Worm (Caenorhabditis elegans) whole organism, late embryonic: ENCODE data around the gene col-177.

Source experiments
- C08G9.2 ChIP-seq: sonication (generic microtip); optimal IDR thresholded peaks from 2 replicates; lab custom pipeline; 2016; ENCODE audit warnings: mild to moderate bottlenecking, missing genetic modification characterization, moderate library complexity, missing compliant biosample characterization
- C38D4.7 ChIP-seq: fragments of 200-800 bp; sonication (Bioruptor generic); optimal IDR thresholded peaks from 2 replicates; lab custom pipeline; 2018; ENCODE audit warnings: mild to moderate bottlenecking, missing genetic modification characterization, moderate library complexity, missing compliant biosample characterization
- F13H6.1 ChIP-seq: sonication (generic microtip); optimal IDR thresholded peaks from 2 replicates; lab custom pipeline; 2016; ENCODE audit warnings: missing genetic modification characterization, missing compliant biosample characterization
- K02D7.2 ChIP-seq: sonication (generic microtip); optimal IDR thresholded peaks from 2 replicates; lab custom pipeline; 2017; ENCODE audit warnings: mild to moderate bottlenecking, missing genetic modification characterization, missing compliant biosample characterization
- K09A11.1 ChIP-seq: sonication (generic microtip); optimal IDR thresholded peaks from 2 replicates; lab custom pipeline; 2017; ENCODE audit warnings: antibody characterized with exemption, mild to moderate bottlenecking, missing genetic modification characterization, missing compliant biosample characterization; ENCODE audit not compliant: insufficient read depth
- Y22D7AL.16 ChIP-seq: sonication (generic microtip); optimal IDR thresholded peaks from 2 replicates; lab custom pipeline; 2016; ENCODE audit warnings: missing genetic modification characterization, missing compliant biosample characterization
- ahr-1 ChIP-seq: sonication (generic microtip); optimal IDR thresholded peaks from 2 replicates; lab custom pipeline; 2016; ENCODE audit warnings: missing genetic modification characterization, missing compliant biosample characterization
- ama-1 ChIP-seq: fragments of 150-350 bp; optimal IDR thresholded peaks from 2 replicates; lab custom pipeline; 2014
- ceh-14 ChIP-seq: sonication (generic microtip); optimal IDR thresholded peaks from 2 replicates; lab custom pipeline; 2016; ENCODE audit warnings: missing genotype, missing genetic modification characterization, missing compliant biosample characterization
- ceh-18 ChIP-seq: sonication (generic microtip); optimal IDR thresholded peaks from 2 replicates; lab custom pipeline; 2016; ENCODE audit warnings: missing genetic modification characterization, missing compliant biosample characterization
- ceh-19 ChIP-seq: fragments of 200-800 bp; sonication (Bioruptor generic); optimal IDR thresholded peaks from 2 replicates; lab custom pipeline; 2018; ENCODE audit warnings: mild to moderate bottlenecking, missing genetic modification characterization, missing compliant biosample characterization
- ceh-2 ChIP-seq: sonication (generic microtip); optimal IDR thresholded peaks from 2 replicates; lab custom pipeline; 2016; ENCODE audit warnings: missing genotype, missing genetic modification characterization, missing compliant biosample characterization
- ceh-24 ChIP-seq: sonication (generic microtip); optimal IDR thresholded peaks from 2 replicates; lab custom pipeline; 2016; ENCODE audit warnings: mild to moderate bottlenecking, missing genetic modification characterization, missing compliant biosample characterization
- ceh-30 ChIP-seq: fragments of 150-350 bp; optimal IDR thresholded peaks from 2 replicates; lab custom pipeline; 2014; ENCODE audit warnings: missing biosample characterization, missing genetic modification characterization
- ceh-45 ChIP-seq: fragments of 200-800 bp; sonication (Bioruptor generic); IDR thresholded peaks from 2 replicates; pipeline ENCODE4 v1.3.6; 2022; ENCODE audit warnings: missing genetic modification reagents, missing genetic modification characterization, missing compliant biosample characterization
- ceh-6 ChIP-seq: fragments of 200-800 bp; sonication (Bioruptor generic); optimal IDR thresholded peaks from 2 replicates; lab custom pipeline; 2018; ENCODE audit warnings: mild to moderate bottlenecking, missing genetic modification characterization, missing compliant biosample characterization
- ceh-9 ChIP-seq: sonication (generic microtip); optimal IDR thresholded peaks from 2 replicates; lab custom pipeline; 2016; ENCODE audit warnings: mild to moderate bottlenecking, missing genetic modification characterization, inconsistent platforms, missing compliant biosample characterization
- che-1 ChIP-seq: sonication (generic microtip); optimal IDR thresholded peaks from 2 replicates; lab custom pipeline; 2016; ENCODE audit warnings: mild to moderate bottlenecking, missing genetic modification characterization, missing compliant biosample characterization
- dmd-4 ChIP-seq: sonication (generic microtip); optimal IDR thresholded peaks from 2 replicates; lab custom pipeline; 2016; ENCODE audit warnings: borderline replicate concordance, missing genetic modification characterization, missing compliant biosample characterization
- dve-1 ChIP-seq: sonication (generic microtip); optimal IDR thresholded peaks from 2 replicates; lab custom pipeline; 2017; ENCODE audit warnings: antibody characterized with exemption, mild to moderate bottlenecking, missing genetic modification characterization, missing compliant biosample characterization
- elt-4 ChIP-seq: sonication (generic microtip); optimal IDR thresholded peaks from 2 replicates; lab custom pipeline; 2016; ENCODE audit warnings: missing genetic modification characterization, missing compliant biosample characterization
- fkh-6 ChIP-seq: sonication (generic microtip); optimal IDR thresholded peaks from 2 replicates; lab custom pipeline; 2016; ENCODE audit warnings: missing genetic modification characterization, missing compliant biosample characterization
- hlh-15 ChIP-seq: sonication (generic microtip); optimal IDR thresholded peaks from 2 replicates; lab custom pipeline; 2016; ENCODE audit warnings: missing genetic modification characterization, missing compliant biosample characterization
- hlh-30 ChIP-seq: sonication (generic microtip); optimal IDR thresholded peaks from 2 replicates; lab custom pipeline; 2017; ENCODE audit warnings: antibody characterized with exemption, missing genetic modification characterization, missing compliant biosample characterization; ENCODE audit not compliant: insufficient read depth
- lim-6 ChIP-seq: sonication (generic microtip); optimal IDR thresholded peaks from 2 replicates; lab custom pipeline; 2016; ENCODE audit warnings: missing genetic modification characterization, missing compliant biosample characterization
- lin-11 ChIP-seq: fragments of 200-800 bp; sonication (Bioruptor generic); optimal IDR thresholded peaks from 2 replicates; lab custom pipeline; 2018; ENCODE audit warnings: mild to moderate bottlenecking, missing genetic modification characterization, missing compliant biosample characterization
- madf-2 ChIP-seq: sonication (generic microtip); optimal IDR thresholded peaks from 2 replicates; lab custom pipeline; 2017; ENCODE audit warnings: missing genetic modification characterization, missing compliant biosample characterization
- mec-3 ChIP-seq: sonication (generic microtip); optimal IDR thresholded peaks from 2 replicates; lab custom pipeline; 2016; ENCODE audit warnings: borderline replicate concordance, missing genetic modification characterization, missing compliant biosample characterization
- nfya-1 ChIP-seq: sonication (generic microtip); optimal IDR thresholded peaks from 2 replicates; lab custom pipeline; 2017; ENCODE audit warnings: missing genetic modification characterization, mild to moderate bottlenecking, missing compliant biosample characterization, antibody characterized with exemption, moderate library complexity
- nhr-11 ChIP-seq: fragments of 150-350 bp; optimal IDR thresholded peaks from 2 replicates; lab custom pipeline; 2014; ENCODE audit warnings: missing biosample characterization, missing genetic modification characterization
- npax-4 ChIP-seq: sonication (generic microtip); optimal IDR thresholded peaks from 2 replicates; lab custom pipeline; 2016; ENCODE audit warnings: missing genetic modification characterization, missing compliant biosample characterization
- odd-2 ChIP-seq: sonication (generic microtip); optimal IDR thresholded peaks from 2 replicates; lab custom pipeline; 2017; ENCODE audit warnings: antibody characterized with exemption, mild to moderate bottlenecking, missing genetic modification characterization, missing compliant biosample characterization
- pag-3 ChIP-seq: sonication (generic microtip); optimal IDR thresholded peaks from 2 replicates; lab custom pipeline; 2016; ENCODE audit warnings: missing compliant biosample characterization, missing genetic modification characterization, borderline replicate concordance
- pat-9 ChIP-seq: fragments of 200-800 bp; sonication (Bioruptor generic); optimal IDR thresholded peaks from 2 replicates; lab custom pipeline; 2018; ENCODE audit warnings: mild to moderate bottlenecking, missing genetic modification characterization, moderate library complexity, missing compliant biosample characterization
- pax-1 ChIP-seq: fragments of 150-350 bp; optimal IDR thresholded peaks from 2 replicates; lab custom pipeline; 2014; ENCODE audit warnings: missing biosample characterization, missing genetic modification characterization
- pha-2 ChIP-seq: sonication (generic microtip); optimal IDR thresholded peaks from 2 replicates; lab custom pipeline; 2017; ENCODE audit warnings: mild to moderate bottlenecking, missing genetic modification characterization, missing compliant biosample characterization
- pha-4 ChIP-seq: fragments of 150-350 bp; optimal IDR thresholded peaks from 2 replicates; lab custom pipeline; 2018; ENCODE audit warnings: missing biosample characterization, missing genetic modification reagents, missing genetic modification characterization
- pqm-1 ChIP-seq: sonication (generic microtip); optimal IDR thresholded peaks from 2 replicates; lab custom pipeline; 2016; ENCODE audit warnings: missing genetic modification characterization, missing compliant biosample characterization
- rnt-1 ChIP-seq: sonication (generic microtip); optimal IDR thresholded peaks from 2 replicates; lab custom pipeline; 2016; ENCODE audit warnings: missing genetic modification characterization, missing compliant biosample characterization
- sdc-2 ChIP-seq: sonication (generic microtip); optimal IDR thresholded peaks from 2 replicates; lab custom pipeline; 2016; ENCODE audit warnings: missing genotype, missing genetic modification characterization, missing compliant biosample characterization
- sox-2 ChIP-seq: fragments of 200-800 bp; sonication (Bioruptor generic); IDR thresholded peaks from 2 replicates; pipeline ENCODE4 v1.3.6; 2022; ENCODE audit warnings: missing genetic modification reagents, missing genetic modification characterization, missing compliant biosample characterization
- sox-4 ChIP-seq: sonication (generic microtip); optimal IDR thresholded peaks from 2 replicates; lab custom pipeline; 2017; ENCODE audit warnings: mild to moderate bottlenecking, missing genetic modification characterization, inconsistent platforms, missing compliant biosample characterization
- syd-9 ChIP-seq: sonication (generic microtip); optimal IDR thresholded peaks from 2 replicates; lab custom pipeline; 2016; ENCODE audit warnings: mild to moderate bottlenecking, missing genetic modification characterization, moderate library complexity, missing compliant biosample characterization
- tbx-2 ChIP-seq: sonication (generic microtip); optimal IDR thresholded peaks from 2 replicates; lab custom pipeline; 2016; ENCODE audit warnings: missing genetic modification characterization, missing compliant biosample characterization
- tbx-7 ChIP-seq: sonication (generic microtip); optimal IDR thresholded peaks from 2 replicates; lab custom pipeline; 2016; ENCODE audit warnings: missing genotype, missing genetic modification characterization, missing compliant biosample characterization
- unc-42 ChIP-seq: sonication (generic microtip); optimal IDR thresholded peaks from 2 replicates; lab custom pipeline; 2016; ENCODE audit warnings: missing genotype, missing genetic modification characterization, missing compliant biosample characterization
- unc-55 ChIP-seq: sonication (generic microtip); optimal IDR thresholded peaks from 2 replicates; lab custom pipeline; 2017; ENCODE audit warnings: missing biosample characterization, missing genetic modification reagents, missing genetic modification characterization
- unc-86 ChIP-seq: sonication (generic microtip); optimal IDR thresholded peaks from 2 replicates; lab custom pipeline; 2016; ENCODE audit warnings: missing genetic modification characterization, missing compliant biosample characterization
- zip-5 ChIP-seq: sonication (generic microtip); optimal IDR thresholded peaks from 2 replicates; lab custom pipeline; 2016; ENCODE audit warnings: missing genetic modification characterization, missing compliant biosample characterization
- ztf-16 ChIP-seq: sonication (generic microtip); optimal IDR thresholded peaks from 2 replicates; lab custom pipeline; 2017; ENCODE audit warnings: missing genetic modification characterization, missing compliant biosample characterization

col-177 gene

ce11 chrX:11031047-11031695, 29.5 kb upstream of the col-177 start (continued):
- TF ChIP-seq tbx-2 (tag; lab: Kevin White, UChicago) = peak; percentile 96
- no peak for TF ChIP-seq odd-2
- no peak for TF ChIP-seq ceh-30 (tag; lab: Kevin White, UChicago)
- TF ChIP-seq elt-4 = no peak
- peak; percentile 67 for TF ChIP-seq pax-1 (tag; lab: Kevin White, UChicago)
- peak; percentile 58 for TF ChIP-seq pag-3
- TF ChIP-seq unc-86 = no peak
- no peak for TF ChIP-seq zip-5
- no peak for TF ChIP-seq dmd-4 (tag; lab: Kevin White, UChicago)
- peak; percentile 45 for TF ChIP-seq lim-6 (tag; lab: Kevin White, UChicago)
- TF ChIP-seq hlh-30 = peak; percentile 72
- no peak for TF ChIP-seq hlh-15 (tag; lab: Kevin White, UChicago)
- no peak for TF ChIP-seq sox-2
- TF ChIP-seq rnt-1 (tag; lab: Kevin White, UChicago) = peak; percentile 94
- TF ChIP-seq ceh-6 (GFP tag; lab: Kevin White, UChicago) = peak; percentile 76
- peak; percentile 89 for TF ChIP-seq nfya-1 (tag; lab: Kevin White, UChicago)
- TF ChIP-seq ama-1 = peak; percentile 34
- no peak for TF ChIP-seq fkh-6
- TF ChIP-seq unc-42 (tag; lab: Kevin White, UChicago) = peak; percentile 85
- TF ChIP-seq sox-4 = no peak
- peak; percentile 73 for TF ChIP-seq syd-9 (tag; lab: Kevin White, UChicago)
- no peak for TF ChIP-seq ceh-45 (GFP tag; lab: Robert Waterston, UW)
- peak; percentile 75 for TF ChIP-seq C08G9.2 (tag; lab: Kevin White, UChicago)
- TF ChIP-seq ceh-2 (tag; lab: Kevin White, UChicago) = peak; percentile 86
- TF ChIP-seq unc-55 (GFP tag; lab: Kevin White, UChicago) = peak; percentile 85
- TF ChIP-seq ceh-18 (tag; lab: Kevin White, UChicago) = peak; percentile 86
- TF ChIP-seq che-1 (tag; lab: Kevin White, UChicago) = no peak
- peak; percentile 51 for TF ChIP-seq ceh-19
- peak; percentile 78 for TF ChIP-seq F13H6.1
- TF ChIP-seq npax-4 = no peak
- peak; percentile 9 for TF ChIP-seq ahr-1 (tag; lab: Kevin White, UChicago)
- peak; percentile 57 for TF ChIP-seq pha-2 (tag; lab: Kevin White, UChicago)
- peak; percentile 52 for TF ChIP-seq pat-9 (tag; lab: Kevin White, UChicago)
- peak; percentile 52 for TF ChIP-seq dve-1
- peak; percentile 58 for TF ChIP-seq tbx-7
- TF ChIP-seq Y22D7AL.16 (tag; lab: Kevin White, UChicago) = no peak
- no peak for TF ChIP-seq ceh-24 (tag; lab: Kevin White, UChicago)
- TF ChIP-seq K09A11.1 = peak; percentile 16
- peak; percentile 3 for TF ChIP-seq mec-3 (tag; lab: Kevin White, UChicago)
- TF ChIP-seq, all 69 proteins: peak for 41

- TF ChIP-seq nhr-11 (no peak), sdc-2 (tag; lab: Kevin White, UChicago) (no peak), pqm-1 (tag; lab: Kevin White, UChicago) (no peak), ceh-9 (tag; lab: Kevin White, UChicago) (no peak), odd-2 (no peak), Y22D7AL.16 (tag; lab: Kevin White, UChicago) (no peak), pat-9 (tag; lab: Kevin White, UChicago) (no peak), ceh-24 (tag; lab: Kevin White, UChicago) (no peak), F13H6.1 (no peak), unc-86 (no peak), ceh-2 (tag; lab: Kevin White, UChicago) (no peak), pha-4 (tag; lab: Kevin White, UChicago) (no peak), K02D7.2 (tag; lab: Kevin White, UChicago) (no peak), ceh-14 (tag; lab: Kevin White, UChicago) (no peak), dve-1 (no peak), C38D4.7 (GFP tag; lab: Kevin White, UChicago) (no peak), madf-2 (tag; lab: Kevin White, UChicago) (no peak), ceh-19 (no peak), ztf-16 (tag; lab: Kevin White, UChicago) (no peak), lin-11 (tag; lab: Kevin White, UChicago) (no peak)
Observed at ce11 chrX:11028617-11029016, 27.0 kb upstream of the col-177 start, which contains the start of gene ldb-1. ldb-1 (plus strand) TSS chrX:11028917.
